Fruit fly (Drosophila melanogaster) whole organism, prepupa: ENCODE results near the gene CG5386.

Experiments
- Blimp-1 ChIP-seq: fragments of 200-800 bp; sonication (Bioruptor generic); optimal IDR thresholded peaks from 3 replicates; lab custom pipeline; 2017; ENCODE audit warnings: missing biosample characterization, missing genetic modification characterization, mild to moderate bottlenecking, moderate library complexity, missing genetic modification reagents
- CG10669 ChIP-seq: fragments of 200-800 bp; sonication (Bioruptor generic); optimal IDR thresholded peaks from 3 replicates; lab custom pipeline; 2018; ENCODE audit warnings: missing biosample characterization, mild to moderate bottlenecking, missing genetic modification characterization, moderate library complexity
- CG11294 ChIP-seq: fragments of 200-800 bp; sonication (Bioruptor generic); IDR thresholded peaks from 2 replicates; pipeline ENCODE4 v1.3.6; 2022; ENCODE audit warnings: missing biosample characterization, missing genetic modification characterization
- CG11762 ChIP-seq: fragments of 200-800 bp; sonication (Bioruptor generic); optimal IDR thresholded peaks from 3 replicates; lab custom pipeline; 2016; ENCODE audit warnings: missing biosample characterization, missing genetic modification characterization; ENCODE audit not compliant: insufficient read depth
- CG1621 ChIP-seq: fragments of 200-800 bp; sonication (Bioruptor generic); optimal IDR thresholded peaks from 3 replicates; lab custom pipeline; 2018; ENCODE audit warnings: missing biosample characterization, mild to moderate bottlenecking, missing genetic modification characterization
- CG16779 ChIP-seq: fragments of 200-800 bp; sonication (Bioruptor generic); optimal IDR thresholded peaks from 3 replicates; lab custom pipeline; 2017; ENCODE audit warnings: missing biosample characterization, mild to moderate bottlenecking, missing genetic modification characterization
- CG3032 ChIP-seq: fragments of 200-800 bp; optimal IDR thresholded peaks from 2 replicates; lab custom pipeline; 2019; ENCODE audit warnings: missing biosample characterization, mild to moderate bottlenecking, missing genetic modification characterization, moderate library complexity
- CG31627 ChIP-seq: fragments of 200-800 bp; sonication (Bioruptor generic); optimal IDR thresholded peaks from 3 replicates; lab custom pipeline; 2016; ENCODE audit warnings: missing biosample characterization, missing genetic modification characterization
- CG32006 ChIP-seq: fragments of 200-800 bp; sonication (Bioruptor generic); optimal IDR thresholded peaks from 3 replicates; lab custom pipeline; 2017; ENCODE audit warnings: missing biosample characterization, mild to moderate bottlenecking, missing genetic modification characterization
- CG34406 ChIP-seq: fragments of 200-800 bp; sonication (Bioruptor generic); optimal IDR thresholded peaks from 3 replicates; lab custom pipeline; 2016; ENCODE audit warnings: missing biosample characterization, missing genetic modification characterization
- CG3919 ChIP-seq: fragments of 200-800 bp; sonication (Bioruptor generic); optimal IDR thresholded peaks from 3 replicates; lab custom pipeline; 2016; ENCODE audit warnings: missing biosample characterization, missing genetic modification characterization
- CG4318 ChIP-seq: fragments of 200-800 bp; sonication (Bioruptor generic); optimal IDR thresholded peaks from 3 replicates; lab custom pipeline; 2017; ENCODE audit warnings: missing biosample characterization, mild to moderate bottlenecking, missing genetic modification characterization
- CG6163 ChIP-seq: fragments of 200-800 bp; sonication (Bioruptor generic); IDR thresholded peaks from 3 replicates; pipeline ENCODE4 v1.3.6; 2022; ENCODE audit warnings: missing biosample characterization, missing genetic modification characterization
- CG6808 ChIP-seq: fragments of 200-800 bp; sonication (Bioruptor generic); optimal IDR thresholded peaks from 3 replicates; lab custom pipeline; 2017; ENCODE audit warnings: missing biosample characterization, missing genetic modification characterization, mild to moderate bottlenecking, moderate library complexity, missing genetic modification reagents
- CG6854 ChIP-seq: fragments of 200-800 bp; sonication (Bioruptor generic); optimal IDR thresholded peaks from 2 replicates; lab custom pipeline; 2017; ENCODE audit warnings: missing biosample characterization, mild to moderate bottlenecking, missing genetic modification characterization
- CG7368 ChIP-seq: fragments of 200-800 bp; sonication (Bioruptor generic); optimal IDR thresholded peaks from 3 replicates; lab custom pipeline; 2016; ENCODE audit warnings: missing biosample characterization, missing genetic modification characterization
- CG8632 ChIP-seq: fragments of 200-800 bp; sonication (Bioruptor generic); optimal IDR thresholded peaks from 3 replicates; lab custom pipeline; 2016; ENCODE audit warnings: missing biosample characterization, missing genetic modification characterization
- CG9139 ChIP-seq: fragments of 200-800 bp; sonication (Bioruptor generic); optimal IDR thresholded peaks from 3 replicates; lab custom pipeline; 2017; ENCODE audit warnings: missing biosample characterization, mild to moderate bottlenecking, missing genetic modification characterization
- Eip75B ChIP-seq: fragments of 200-800 bp; sonication (Bioruptor generic); optimal IDR thresholded peaks from 3 replicates; lab custom pipeline; 2016; ENCODE audit warnings: missing biosample characterization, missing genetic modification characterization
- Eip78C ChIP-seq: fragments of 200-800 bp; sonication (Bioruptor generic); peaks from one replicate; lab custom pipeline; 2016; ENCODE audit warnings: missing biosample characterization, missing genetic modification characterization
- Ets21C ChIP-seq: fragments of 200-800 bp; sonication (Bioruptor generic); optimal IDR thresholded peaks from 3 replicates; lab custom pipeline; 2016; ENCODE audit warnings: missing biosample characterization, missing genetic modification characterization
- Gug ChIP-seq: fragments of 200-800 bp; sonication (Bioruptor generic); IDR thresholded peaks from 2 replicates; pipeline ENCODE4 v1.3.6; 2022; ENCODE audit warnings: missing biosample characterization, missing genetic modification characterization
- Hr38 ChIP-seq: sonication (Bioruptor generic); optimal IDR thresholded peaks from 2 replicates; lab custom pipeline; 2016; ENCODE audit warnings: missing biosample characterization, missing genetic modification characterization
- Hr39 ChIP-seq: fragments of 200-800 bp; sonication (Bioruptor generic); optimal IDR thresholded peaks from 2 replicates; lab custom pipeline; 2016; ENCODE audit warnings: missing biosample characterization, missing genetic modification characterization
- Hr4 ChIP-seq: fragments of 200-800 bp; sonication (Bioruptor generic); optimal IDR thresholded peaks from 3 replicates; lab custom pipeline; 2016; ENCODE audit warnings: missing biosample characterization, missing genetic modification characterization
- Lpt ChIP-seq: fragments of 200-800 bp; sonication (Bioruptor generic); optimal IDR thresholded peaks from 3 replicates; lab custom pipeline; 2016; ENCODE audit warnings: missing biosample characterization, missing genetic modification characterization
- Met ChIP-seq: fragments of 200-800 bp; sonication (Bioruptor generic); optimal IDR thresholded peaks from 3 replicates; lab custom pipeline; 2016; ENCODE audit warnings: missing biosample characterization, missing genetic modification characterization
- OdsH ChIP-seq: fragments of 200-800 bp; sonication (Bioruptor generic); optimal IDR thresholded peaks from 3 replicates; lab custom pipeline; 2016; ENCODE audit warnings: missing biosample characterization, missing genetic modification characterization
- Sox14 ChIP-seq: fragments of 200-800 bp; sonication (Bioruptor generic); optimal IDR thresholded peaks from 3 replicates; lab custom pipeline; 2016; ENCODE audit warnings: missing biosample characterization, missing genetic modification characterization
- Sox15 ChIP-seq: fragments of 200-800 bp; sonication (Bioruptor generic); optimal IDR thresholded peaks from 3 replicates; lab custom pipeline; 2016; ENCODE audit warnings: missing biosample characterization, missing genetic modification characterization
- achi ChIP-seq: fragments of 200-800 bp; sonication (Bioruptor generic); optimal IDR thresholded peaks from 3 replicates; lab custom pipeline; 2016; ENCODE audit warnings: missing biosample characterization, missing genetic modification characterization
- cyc ChIP-seq: fragments of 200-800 bp; sonication (Bioruptor generic); optimal IDR thresholded peaks from 3 replicates; lab custom pipeline; 2016; ENCODE audit warnings: missing biosample characterization, missing genetic modification characterization
- dac ChIP-seq: fragments of 200-800 bp; sonication (Bioruptor generic); optimal IDR thresholded peaks from 2 replicates; lab custom pipeline; 2017; ENCODE audit warnings: missing biosample characterization, mild to moderate bottlenecking, missing genetic modification characterization
- dsx ChIP-seq: fragments of 200-800 bp; optimal IDR thresholded peaks from 3 replicates; lab custom pipeline; 2019; ENCODE audit warnings: missing biosample characterization, mild to moderate bottlenecking, missing genetic modification characterization, moderate library complexity; ENCODE audit not compliant: poor library complexity, severe bottlenecking
- esn ChIP-seq: fragments of 200-800 bp; sonication (Bioruptor generic); optimal IDR thresholded peaks from 2 replicates; lab custom pipeline; 2016; ENCODE audit warnings: missing biosample characterization, mild to moderate bottlenecking, missing genetic modification characterization, moderate library complexity
- fd59A ChIP-seq: fragments of 200-800 bp; sonication (Bioruptor generic); optimal IDR thresholded peaks from 2 replicates; lab custom pipeline; 2017; ENCODE audit warnings: missing biosample characterization, mild to moderate bottlenecking, missing genetic modification characterization, missing genetic modification reagents
- fd85E ChIP-seq: fragments of 200-800 bp; sonication (Bioruptor generic); optimal IDR thresholded peaks from 3 replicates; lab custom pipeline; 2016; ENCODE audit warnings: missing biosample characterization, missing genetic modification characterization
- fkh ChIP-seq: fragments of 200-800 bp; sonication (Bioruptor generic); optimal IDR thresholded peaks from 3 replicates; lab custom pipeline; 2017; ENCODE audit warnings: missing biosample characterization, mild to moderate bottlenecking, missing genetic modification characterization, moderate library complexity
- lz ChIP-seq: fragments of 200-800 bp; sonication (Bioruptor generic); optimal IDR thresholded peaks from 3 replicates; lab custom pipeline; 2016; ENCODE audit warnings: missing biosample characterization, missing genetic modification characterization
- pdm3 ChIP-seq: fragments of 200-800 bp; sonication (Bioruptor generic); optimal IDR thresholded peaks from 3 replicates; lab custom pipeline; 2016; ENCODE audit warnings: missing biosample characterization, missing genetic modification characterization
- salr ChIP-seq, 2 experiments: fragments of 200-800 bp; sonication (Bioruptor generic); optimal IDR thresholded peaks; 3 replicates each; lab custom pipeline; 2016 to 2018; ENCODE audit warnings: missing biosample characterization in 2 of 2, missing genetic modification characterization in 2 of 2, mild to moderate bottlenecking in 1 of 2
- ss ChIP-seq, 2 experiments: fragments of 200-800 bp; sonication (Bioruptor generic); optimal IDR thresholded peaks; 2 replicates in 1 of 2; 3 replicates in 1 of 2; lab custom pipeline; 2017 to 2018; ENCODE audit warnings: mild to moderate bottlenecking in 2 of 2, missing biosample characterization in 2 of 2, missing genetic modification characterization in 2 of 2, moderate library complexity in 1 of 2
- svp ChIP-seq: fragments of 200-800 bp; sonication (Bioruptor generic); peaks from one replicate; lab custom pipeline; 2016; ENCODE audit warnings: missing biosample characterization, missing genetic modification characterization
- topi ChIP-seq: fragments of 200-800 bp; sonication (Bioruptor generic); optimal IDR thresholded peaks from 3 replicates; lab custom pipeline; 2016; ENCODE audit warnings: missing biosample characterization, missing genetic modification characterization
- vri ChIP-seq: fragments of 200-800 bp; sonication (Bioruptor generic); optimal IDR thresholded peaks from 3 replicates; lab custom pipeline; 2016; ENCODE audit warnings: missing biosample characterization, mild to moderate bottlenecking, missing genetic modification characterization

Gene CG5386

DNA sequence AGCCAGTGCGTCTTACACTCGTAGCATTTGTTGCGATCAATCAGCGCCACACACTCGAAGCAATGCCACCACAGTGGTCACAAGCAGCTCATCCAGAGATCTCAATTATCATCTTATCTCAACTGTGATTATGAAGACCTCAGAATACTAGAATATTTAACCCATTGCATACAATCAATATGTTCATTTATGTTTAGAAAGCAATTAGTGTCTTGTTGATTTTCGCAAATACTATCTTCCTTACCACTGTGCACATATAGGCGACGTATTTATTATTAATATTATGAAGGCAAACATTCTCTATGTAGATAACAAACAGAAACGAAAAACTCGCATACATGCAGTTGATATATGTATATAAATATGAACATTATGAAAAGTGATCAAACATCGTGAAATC, 16.8 kb upstream of the CG5386 start (continued):
- TF ChIP-seq topi (peak; percentile 80), CG34406 (GFP tag; lab: Kevin White, UChicago) (peak; percentile 76), esn (GFP tag; lab: Kevin White, UChicago) (peak; percentile 79), fkh (GFP tag; lab: Kevin White, UChicago) (peak; percentile 72), CG10669 (peak; percentile 83), Sox15 (GFP tag; lab: Kevin White, UChicago) (peak; percentile 71), Ets21C (peak; percentile 53), Eip78C (peak; percentile 97), pdm3 (GFP tag; lab: Kevin White, UChicago) (peak; percentile 90), Blimp-1 (GFP tag; lab: Kevin White, UChicago) (no peak), CG6163 (peak; percentile 87), Gug (GFP tag; lab: Robert Waterston, UW) (peak; percentile 90), Sox14 (peak; percentile 87), vri (GFP tag; lab: Kevin White, UChicago) (peak; percentile 82), dsx (peak; percentile 76), lz (GFP tag; lab: Kevin White, UChicago) (peak; percentile 62), achi (peak; percentile 79), CG11762 (peak; percentile 78), Hr4 (GFP tag; lab: Kevin White, UChicago) (peak; percentile 89), salr (GFP tag; optimal IDR thresholded peaks at IDR 0.05; lab: Kevin White, UChicago) (peak; percentile 69 to 74), Lpt (GFP tag; lab: Kevin White, UChicago) (peak; percentile 70), CG3032 (peak; percentile 71), fd59A (GFP tag; lab: Kevin White, UChicago) (peak; percentile 53), CG16779 (peak; percentile 36), CG6808 (GFP tag; lab: Kevin White, UChicago) (peak; percentile 72), dac (no peak), CG4318 (peak; percentile 63), CG7368 (GFP tag; lab: Kevin White, UChicago) (peak; percentile 81), Hr38 (GFP tag; lab: Kevin White, UChicago) (no peak), cyc (peak; percentile 64), CG9139 (no peak), CG31627 (GFP tag; lab: Kevin White, UChicago) (peak; percentile 68), CG1621 (peak; percentile 82)

DNA sequence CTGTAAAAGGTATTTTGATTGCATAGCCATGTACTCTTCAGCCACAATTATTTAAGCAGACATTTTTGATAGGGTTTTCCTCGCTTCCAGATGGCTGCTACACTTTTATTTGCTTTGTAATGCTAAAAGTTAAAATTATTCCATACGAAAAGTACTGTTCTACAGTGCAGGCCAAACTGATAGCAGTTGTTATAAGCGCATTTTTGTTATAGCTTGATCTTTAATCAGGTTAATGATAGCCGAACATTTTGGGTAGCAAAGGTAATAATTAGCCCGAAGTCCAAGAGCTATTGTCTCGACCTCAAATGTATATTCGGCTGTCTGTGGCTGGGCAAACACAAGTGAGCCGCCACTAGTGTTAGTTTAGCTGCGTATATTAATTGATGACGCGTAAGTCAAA, 15.9 kb upstream of the CG5386 start:
- TF ChIP-seq CG4318, result no peak
- TF ChIP-seq fkh (GFP tag; lab: Kevin White, UChicago), result peak; percentile 43
- TF ChIP-seq Met, result no peak
- no peak for TF ChIP-seq OdsH (GFP tag; lab: Kevin White, UChicago)
- no peak for TF ChIP-seq CG8632 (GFP tag; lab: Kevin White, UChicago)

DNA sequence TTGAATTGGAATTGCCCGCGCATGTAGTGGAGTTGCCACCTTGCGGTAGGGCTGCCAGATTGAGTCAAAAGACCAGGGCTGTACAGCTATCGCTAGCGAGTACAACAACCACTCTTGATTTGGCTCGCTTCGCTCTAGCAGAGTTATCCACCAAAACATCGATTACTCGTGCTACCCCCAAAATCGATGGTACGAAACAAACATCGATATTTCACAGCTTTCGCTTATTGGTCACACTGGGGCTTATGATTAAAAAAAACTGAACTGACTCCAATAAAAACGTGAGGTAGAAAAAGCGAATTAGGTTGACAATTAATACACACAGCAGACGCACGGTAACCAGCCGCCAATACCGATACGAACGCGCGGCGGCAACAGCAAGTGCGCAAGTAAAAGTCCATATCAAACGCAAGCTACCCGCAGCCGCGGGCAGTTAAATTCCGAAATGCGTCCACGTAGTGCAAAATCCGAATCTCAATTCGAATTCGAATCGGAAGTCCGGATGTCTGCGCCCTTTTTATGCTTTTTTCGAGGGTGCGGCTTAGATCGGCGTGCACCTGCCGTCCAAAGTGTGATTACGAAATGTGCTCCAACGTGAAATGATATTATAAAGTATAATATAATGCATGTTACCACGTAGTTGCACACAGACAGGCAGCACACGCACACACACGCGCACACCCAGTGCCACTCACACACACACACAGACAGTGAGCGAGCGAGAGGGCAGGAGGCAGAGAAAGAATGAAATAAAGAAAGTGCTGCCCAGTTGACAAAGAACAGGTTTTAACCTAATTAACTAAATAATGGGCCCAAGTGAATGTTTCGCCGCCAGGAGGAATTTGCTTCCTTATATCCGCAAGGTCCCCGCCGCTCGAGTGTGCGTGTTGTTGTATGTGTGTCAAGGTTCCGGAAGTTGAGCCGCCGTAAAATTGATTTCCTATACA, 14.7 kb upstream of the CG5386 start, which contains the start of gene Sar1:
Gene Sar1, plus strand, starts transcription at position 222 of the 947 bp plus-strand sequence.
- TF ChIP-seq CG9139, result no peak
- no peak for TF ChIP-seq fd85E (GFP tag; lab: Kevin White, UChicago)
- no peak for TF ChIP-seq CG4318
- peak; percentile 17 for TF ChIP-seq Hr39 (GFP tag; lab: Kevin White, UChicago)
- peak; percentile 2 for TF ChIP-seq CG31627 (GFP tag; lab: Kevin White, UChicago)
- TF ChIP-seq Met, result peak; percentile 51
- TF ChIP-seq CG32006 (GFP tag; lab: Kevin White, UChicago), result no peak
- peak; percentile 68 for TF ChIP-seq CG6854 (GFP tag; lab: Kevin White, UChicago)
- no peak for TF ChIP-seq esn (GFP tag; lab: Kevin White, UChicago)
- no peak for TF ChIP-seq CG11294 (GFP tag; lab: Robert Waterston, UW)
- no peak for TF ChIP-seq lz (GFP tag; lab: Kevin White, UChicago)
- no peak for TF ChIP-seq pdm3 (GFP tag; lab: Kevin White, UChicago)
- no peak for TF ChIP-seq OdsH (GFP tag; lab: Kevin White, UChicago)
- no peak for TF ChIP-seq topi
- peak; percentile 1 for TF ChIP-seq CG3919 (GFP tag; lab: Kevin White, UChicago)
- TF ChIP-seq CG6163, result no peak
- TF ChIP-seq dsx, result no peak
- no peak for TF ChIP-seq fd59A (GFP tag; lab: Kevin White, UChicago)
- TF ChIP-seq CG7368 (GFP tag; lab: Kevin White, UChicago), result no peak
- no peak for TF ChIP-seq fkh (GFP tag; lab: Kevin White, UChicago)
- TF ChIP-seq ss (GFP tag; optimal IDR thresholded peaks at IDR 0.05; lab: Kevin White, UChicago), result peak; percentile 44 to 60
- TF ChIP-seq Sox14, result peak; percentile 71
- peak; percentile 73 for TF ChIP-seq Eip75B (GFP tag; lab: Kevin White, UChicago)
- peak; percentile 62 for TF ChIP-seq CG1621
- no peak for TF ChIP-seq CG3032
- TF ChIP-seq svp (GFP tag; lab: Kevin White, UChicago), result peak; percentile 44
- no peak for TF ChIP-seq Gug (GFP tag; lab: Robert Waterston, UW)
